Fruit fly (Drosophila melanogaster): ENCODE data around the gene CG11317.

CG11317 gene

dm6 chr3R:31086394-31086793 is 10.7 kb downstream of the CG11317 start (continued):
- TF ChIP-seq CG2202 (tag; optimal IDR thresholded peaks at IDR 0.05) = no peak
- no peak for TF ChIP-seq Fer2 (tag; optimal IDR thresholded peaks at IDR 0.05)
- TF ChIP-seq pb (GFP tag; optimal IDR thresholded peaks at IDR 0.05) = peak; percentile 4
- peak; percentile 17 for TF ChIP-seq Antp (GFP tag; optimal IDR thresholded peaks at IDR 0.05)
- peak; percentile 3 for TF ChIP-seq pum (GFP tag; optimal IDR thresholded peaks at IDR 0.05)
- no peak for TF ChIP-seq CG1792 (GFP tag; optimal IDR thresholded peaks at IDR 0.05)
- no peak for TF ChIP-seq CG6272 (GFP tag; IDR thresholded peaks at IDR 0.05)
- no peak for TF ChIP-seq sima (GFP tag; optimal IDR thresholded peaks at IDR 0.05)
- no peak for TF ChIP-seq pho (GFP tag; optimal IDR thresholded peaks at IDR 0.05)
- TF ChIP-seq fd64A (GFP tag; optimal IDR thresholded peaks at IDR 0.05) = no peak
- TF ChIP-seq CG10267 (tag; optimal IDR thresholded peaks at IDR 0.05) = no peak
- TF ChIP-seq HHEX (GFP tag; optimal IDR thresholded peaks at IDR 0.05) = no peak
- TF ChIP-seq kay (GFP tag; optimal IDR thresholded peaks at IDR 0.05) = no peak
- TF ChIP-seq hkb (optimal IDR thresholded peaks at IDR 0.05) = no peak
- TF ChIP-seq hkb (GFP tag; IDR thresholded peaks at IDR 0.05) = no peak
- TF ChIP-seq ash1 (GFP tag; optimal IDR thresholded peaks at IDR 0.05) = no peak
- peak; percentile 14 for TF ChIP-seq Myb (GFP tag; optimal IDR thresholded peaks at IDR 0.05)
- TF ChIP-seq HLHmδ (GFP tag; optimal IDR thresholded peaks at IDR 0.05) = no peak
- no peak for TF ChIP-seq hth (optimal IDR thresholded peaks at IDR 0.05)
- TF ChIP-seq CG3281 (GFP tag; optimal IDR thresholded peaks at IDR 0.05) = no peak
- peak; percentile 37 for TF ChIP-seq nmo (GFP tag; optimal IDR thresholded peaks at IDR 0.05)
- no peak for TF ChIP-seq esg (GFP tag; conservative IDR thresholded peaks at IDR 0.05)
- TF ChIP-seq trem (tag; optimal IDR thresholded peaks at IDR 0.05) = peak; percentile 4
- TF ChIP-seq tap (tag; optimal IDR thresholded peaks at IDR 0.05) = no peak
- TF ChIP-seq caup (GFP tag; optimal IDR thresholded peaks at IDR 0.05; ENCODE audit: severe bottlenecking) = no peak
- TF ChIP-seq CG10959 (GFP tag; IDR thresholded peaks at IDR 0.05) = no peak
- no peak for TF ChIP-seq Vsx1 (GFP tag; optimal IDR thresholded peaks at IDR 0.05)
- peak; percentile 68 for TF ChIP-seq chn (GFP tag; optimal IDR thresholded peaks at IDR 0.05)
- no peak for TF ChIP-seq CG7357 (GFP tag; IDR thresholded peaks at IDR 0.05)
- TF ChIP-seq stwl (tag; optimal IDR thresholded peaks at IDR 0.05) = peak; percentile 40
- peak; percentile 98 for TF ChIP-seq crol (GFP tag; IDR thresholded peaks at IDR 0.05)
- TF ChIP-seq klu (GFP tag; IDR thresholded peaks at IDR 0.05) = 0 out of 2 replicates have a peak, but pooled peaks have one; percentile 27

DNA sequence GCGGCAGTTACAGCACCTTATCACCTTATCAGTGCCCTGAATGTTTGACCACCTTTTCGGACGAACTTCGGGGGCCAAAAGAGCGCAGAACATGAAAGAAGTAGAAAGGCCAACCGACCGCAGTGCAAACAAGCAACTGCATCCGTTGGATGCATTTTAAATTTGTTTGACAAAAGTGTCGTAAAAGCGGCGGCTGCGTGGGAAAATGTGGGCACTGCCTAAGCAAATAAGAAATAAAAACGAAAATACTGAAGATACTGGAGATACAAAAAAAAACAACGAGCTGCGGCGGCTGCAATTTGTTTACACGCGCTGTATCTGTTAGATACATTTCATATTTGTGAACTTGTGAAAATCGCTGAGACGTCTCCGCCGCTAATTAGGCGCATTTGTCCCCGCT is 26.4 kb downstream of the CG11317 start:
- TF ChIP-seq Usf (GFP tag; optimal IDR thresholded peaks at IDR 0.05) (no peak), sc (optimal IDR thresholded peaks at IDR 0.05) (no peak), sc (GFP tag; optimal IDR thresholded peaks at IDR 0.05) (no peak), Dp (GFP tag; optimal IDR thresholded peaks at IDR 0.05) (no peak), MESR4 (GFP tag; optimal IDR thresholded peaks at IDR 0.05) (no peak), B-H1 (GFP tag; IDR thresholded peaks at IDR 0.05) (no peak), ci (GFP tag; IDR thresholded peaks at IDR 0.05) (0 out of 3 replicates have a peak, but pooled peaks have one; percentile 22), CG6854 (GFP tag; optimal IDR thresholded peaks at IDR 0.05) (no peak), CG42726 (GFP tag; IDR thresholded peaks at IDR 0.05; ENCODE audit: partially characterized antibody) (no peak), Abd-B (GFP tag; optimal IDR thresholded peaks at IDR 0.05) (no peak), Gug (GFP tag; IDR thresholded peaks at IDR 0.05) (no peak), Med (GFP tag) (peak; percentile 7), chif (GFP tag; optimal IDR thresholded peaks at IDR 0.05) (no peak), dati (GFP tag; IDR thresholded peaks at IDR 0.05) (no peak), amos (GFP tag; IDR thresholded peaks at IDR 0.05; ENCODE audit: partially characterized antibody) (no peak), Optix (GFP tag; IDR thresholded peaks at IDR 0.05) (no peak), CG7745 (tag; optimal IDR thresholded peaks at IDR 0.05) (no peak), CG6813 (GFP tag; optimal IDR thresholded peaks at IDR 0.05) (peak; percentile 22), gcm (GFP tag; optimal IDR thresholded peaks at IDR 0.05) (no peak), TFAM (GFP tag; optimal IDR thresholded peaks at IDR 0.05) (no peak), CG12659 (GFP tag; optimal IDR thresholded peaks at IDR 0.05) (no peak), danr (GFP tag; IDR thresholded peaks at IDR 0.05) (no peak)
